Worm (Caenorhabditis elegans) whole organism, L2 larva: ENCODE results near the gene srh-97.

ENCODE experiments used
- C34F6.9 ChIP-seq: fragments of 150-350 bp; optimal IDR thresholded peaks from 2 replicates; lab custom pipeline; 2014; ENCODE audit warnings: missing biosample characterization, missing genetic modification characterization
- F13H6.1 ChIP-seq: sonication (generic microtip); optimal IDR thresholded peaks from 2 replicates; lab custom pipeline; 2016; ENCODE audit warnings: missing genetic modification characterization, missing compliant biosample characterization
- Y55F3AM.14 ChIP-seq: fragments of 200-800 bp; sonication (Bioruptor generic); optimal IDR thresholded peaks from 2 replicates; lab custom pipeline; 2018; ENCODE audit warnings: mild to moderate bottlenecking, missing genetic modification characterization, missing compliant biosample characterization
- ZK546.5 ChIP-seq: sonication (generic microtip); optimal IDR thresholded peaks from 2 replicates; lab custom pipeline; 2017; ENCODE audit warnings: missing biosample characterization, missing genetic modification characterization
- alr-1 ChIP-seq: fragments of 150-350 bp; optimal IDR thresholded peaks from 2 replicates; lab custom pipeline; 2014; ENCODE audit warnings: missing biosample characterization, missing genetic modification characterization
- aly-2 ChIP-seq: fragments of 150-350 bp; optimal IDR thresholded peaks from 2 replicates; lab custom pipeline; 2014; ENCODE audit warnings: missing biosample characterization, missing genetic modification characterization
- ama-1 ChIP-seq: fragments of 150-350 bp; optimal IDR thresholded peaks from 2 replicates; lab custom pipeline; 2018; ENCODE audit warnings: inconsistent platforms
- ceh-16 ChIP-seq: fragments of 150-350 bp; optimal IDR thresholded peaks from 2 replicates; lab custom pipeline; 2014; ENCODE audit warnings: missing biosample characterization, missing genetic modification characterization
- ceh-82 ChIP-seq: fragments of 150-350 bp; optimal IDR thresholded peaks from 2 replicates; lab custom pipeline; 2014; ENCODE audit warnings: missing biosample characterization, missing genetic modification characterization
- crh-2 ChIP-seq: sonication (generic microtip); optimal IDR thresholded peaks from 2 replicates; lab custom pipeline; 2017; ENCODE audit warnings: missing biosample characterization, missing genetic modification characterization
- dmd-4 ChIP-seq: sonication (generic microtip); optimal IDR thresholded peaks from 2 replicates; lab custom pipeline; 2017; ENCODE audit warnings: missing biosample characterization, missing genetic modification characterization
- elt-1 ChIP-seq: fragments of 150-350 bp; optimal IDR thresholded peaks from 2 replicates; lab custom pipeline; 2014; ENCODE audit warnings: missing biosample characterization, missing genetic modification characterization
- elt-3 ChIP-seq: sonication (generic microtip); optimal IDR thresholded peaks from 2 replicates; lab custom pipeline; 2017; ENCODE audit warnings: missing biosample characterization, missing genetic modification characterization
- fos-1 ChIP-seq: fragments of 150-350 bp; optimal IDR thresholded peaks from 2 replicates; lab custom pipeline; 2014; ENCODE audit warnings: missing biosample characterization, missing genetic modification characterization
- gmeb-1 ChIP-seq: fragments of 150-350 bp; optimal IDR thresholded peaks from 2 replicates; lab custom pipeline; 2014; ENCODE audit warnings: missing biosample characterization, missing genetic modification characterization
- lin-13 ChIP-seq: fragments of 150-350 bp; optimal IDR thresholded peaks from 2 replicates; lab custom pipeline; 2014; ENCODE audit warnings: missing biosample characterization, missing genetic modification reagents, missing genetic modification characterization
- lsy-2 ChIP-seq, 2 experiments: fragments of 150-350 bp in 1 of 2; sonication (generic microtip) in 1 of 2; optimal IDR thresholded peaks; 2 replicates each; lab custom pipeline; 2014 to 2017; ENCODE audit warnings: missing biosample characterization in 2 of 2, missing genetic modification characterization in 2 of 2
- mbf-1 ChIP-seq: sonication (generic microtip); optimal IDR thresholded peaks from 2 replicates; lab custom pipeline; 2017; ENCODE audit warnings: missing biosample characterization, missing genetic modification characterization
- nhr-10 ChIP-seq: sonication (generic microtip); optimal IDR thresholded peaks from 2 replicates; lab custom pipeline; 2017; ENCODE audit warnings: missing biosample characterization, missing genetic modification characterization
- nhr-11 ChIP-seq: fragments of 150-350 bp; optimal IDR thresholded peaks from 2 replicates; lab custom pipeline; 2014; ENCODE audit warnings: missing biosample characterization, missing genetic modification characterization
- nhr-12 ChIP-seq: fragments of 150-350 bp; optimal IDR thresholded peaks from 2 replicates; lab custom pipeline; 2014; ENCODE audit warnings: missing biosample characterization, missing genetic modification characterization
- nhr-129 ChIP-seq: fragments of 150-350 bp; optimal IDR thresholded peaks from 2 replicates; lab custom pipeline; 2014; ENCODE audit warnings: missing biosample characterization, missing genetic modification characterization
- nhr-21 ChIP-seq: fragments of 150-350 bp; optimal IDR thresholded peaks from 2 replicates; lab custom pipeline; 2014; ENCODE audit warnings: missing biosample characterization, missing genetic modification characterization
- nhr-237 ChIP-seq: fragments of 150-350 bp; optimal IDR thresholded peaks from 2 replicates; lab custom pipeline; 2014; ENCODE audit warnings: missing biosample characterization, missing genetic modification characterization
- nhr-25 ChIP-seq: fragments of 150-350 bp; sonication (generic microtip); optimal IDR thresholded peaks from 3 replicates; lab custom pipeline; 2014; ENCODE audit warnings: missing biosample characterization, missing genetic modification characterization
- nhr-6 ChIP-seq: fragments of 150-350 bp; optimal IDR thresholded peaks from 2 replicates; lab custom pipeline; 2014; ENCODE audit warnings: missing biosample characterization, missing genetic modification characterization
- nhr-77 ChIP-seq: fragments of 150-350 bp; optimal IDR thresholded peaks from 2 replicates; lab custom pipeline; 2014; ENCODE audit warnings: missing biosample characterization, missing genetic modification characterization
- sem-4 ChIP-seq: fragments of 150-350 bp; optimal IDR thresholded peaks from 2 replicates; lab custom pipeline; 2014; ENCODE audit warnings: missing biosample characterization, missing genetic modification reagents, missing genetic modification characterization
- skn-1 ChIP-seq: sonication (generic microtip); optimal IDR thresholded peaks from 2 replicates; lab custom pipeline; 2017; ENCODE audit warnings: missing biosample characterization, missing genetic modification characterization
- sma-3 ChIP-seq: sonication (generic microtip); optimal IDR thresholded peaks from 2 replicates; lab custom pipeline; 2016; ENCODE audit warnings: missing genetic modification reagents, missing genetic modification characterization, missing compliant biosample characterization
- sma-9 ChIP-seq, 2 experiments: fragments of 150-350 bp in 1 of 2; sonication (generic microtip) in 1 of 2; optimal IDR thresholded peaks; 2 replicates each; lab custom pipeline; 2014 to 2016; ENCODE audit warnings: missing genetic modification characterization in 2 of 2, mild to moderate bottlenecking in 1 of 2, missing biosample characterization in 1 of 2, missing compliant biosample characterization in 1 of 2, missing genetic modification reagents in 1 of 2, moderate library complexity in 1 of 2
- snpc-4 ChIP-seq: fragments of 150-350 bp; optimal IDR thresholded peaks from 2 replicates; lab custom pipeline; 2014; ENCODE audit warnings: missing biosample characterization, missing genetic modification characterization
- unc-39 ChIP-seq: fragments of 150-350 bp; optimal IDR thresholded peaks from 2 replicates; lab custom pipeline; 2014; ENCODE audit warnings: missing biosample characterization, missing genetic modification characterization
- unc-55 ChIP-seq: fragments of 150-350 bp; sonication (generic microtip); optimal IDR thresholded peaks from 3 replicates; lab custom pipeline; 2014; ENCODE audit warnings: missing biosample characterization, missing genetic modification reagents, missing genetic modification characterization
- unc-62 ChIP-seq: fragments of 150-350 bp; optimal IDR thresholded peaks from 2 replicates; lab custom pipeline; 2014; ENCODE audit warnings: missing biosample characterization, missing genetic modification reagents, missing genetic modification characterization
- ztf-11 ChIP-seq: sonication (generic microtip); optimal IDR thresholded peaks from 2 replicates; lab custom pipeline; 2017; ENCODE audit warnings: missing biosample characterization, missing genetic modification characterization
- ztf-4 ChIP-seq: fragments of 150-350 bp; optimal IDR thresholded peaks from 2 replicates; lab custom pipeline; 2014; ENCODE audit warnings: missing biosample characterization, missing genetic modification characterization

Gene srh-97

DNA sequence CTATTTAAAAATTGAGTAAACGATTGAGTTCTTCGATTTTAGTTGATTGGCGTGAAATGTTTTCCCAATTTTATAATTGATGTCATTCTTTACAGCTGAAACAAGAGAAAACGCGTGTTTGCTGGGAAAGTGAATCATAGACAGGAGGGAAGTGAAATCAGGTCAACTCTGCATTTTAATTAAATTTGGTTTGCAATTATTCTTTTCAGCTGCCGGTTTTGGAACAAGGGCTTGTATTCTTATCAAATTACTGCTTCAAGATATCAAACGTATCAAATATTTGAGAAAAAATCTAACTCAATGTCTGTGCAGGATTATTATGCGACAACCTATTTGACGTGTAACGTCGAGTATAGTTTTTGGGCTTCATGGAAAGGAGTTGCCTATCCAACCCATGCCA lies at the start of gene srh-97:
TSS of gene srh-97 (plus strand) at position 301 of the 400 bp plus-strand sequence.
- TF ChIP-seq alr-1 (tag; lab: Kevin White, UChicago) = no peak

DNA sequence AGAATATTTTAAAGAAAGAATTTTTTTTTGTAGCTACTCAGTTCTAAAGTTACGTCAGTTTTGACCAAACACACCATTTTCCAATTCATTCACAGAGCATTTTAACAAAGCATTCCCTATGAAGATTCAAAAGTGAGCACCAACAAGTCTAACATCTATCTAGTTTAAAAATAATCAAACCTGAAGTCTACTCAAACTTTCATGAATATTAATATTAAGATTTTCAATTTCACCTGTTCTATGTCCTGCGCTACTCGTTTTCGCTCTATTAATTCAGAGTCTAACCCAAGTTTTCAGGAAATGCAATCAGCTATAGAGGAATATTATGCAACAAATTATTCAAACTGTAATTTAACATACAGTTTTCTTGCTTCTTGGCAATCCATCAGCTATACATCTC lies 44.8 kb upstream of the srh-97 start, which contains the start of gene srh-119:
TSS of gene srh-119 (plus strand) at position 301 of the 400 bp plus-strand sequence.
- no peak for TF ChIP-seq fos-1
- TF ChIP-seq nhr-11 (tag; lab: Kevin White, UChicago) = no peak
- no peak for TF ChIP-seq skn-1 (tag; lab: Kevin White, UChicago)
- TF ChIP-seq Y55F3AM.14 (GFP tag; lab: Kevin White, UChicago) = no peak
- TF ChIP-seq nhr-237 (tag; lab: Kevin White, UChicago) = no peak
- no peak for TF ChIP-seq unc-55 (GFP tag; lab: Kevin White, UChicago)
- no peak for TF ChIP-seq ztf-11

DNA sequence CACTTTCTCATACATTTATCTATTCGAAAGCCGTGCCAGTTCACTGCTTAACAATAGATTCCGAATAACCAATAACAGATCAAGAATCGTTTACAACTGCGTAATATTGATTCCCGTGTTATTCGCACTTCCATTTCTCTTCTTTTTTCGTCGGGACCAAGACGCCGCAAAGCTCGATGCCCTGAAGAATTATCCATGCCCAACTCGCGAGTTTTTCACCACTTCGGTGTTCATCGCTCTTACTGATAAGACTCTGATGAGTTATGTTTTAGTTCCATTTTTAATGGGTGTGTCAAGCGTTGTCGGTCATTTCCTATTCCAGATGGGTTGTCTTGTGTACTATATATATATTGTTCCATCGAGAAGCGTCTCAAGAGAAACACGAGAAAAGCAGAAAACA lies 43.5 kb upstream of the srh-97 start:
- TF ChIP-seq nhr-237 (tag; lab: Kevin White, UChicago) (no peak), nhr-77 (no peak), sma-9 (GFP tag; optimal IDR thresholded peaks at IDR 0.05; lab: Kevin White, UChicago) (no peak), sma-9 (tag; optimal IDR thresholded peaks at IDR 0.05; lab: Kevin White, UChicago) (no peak), unc-62 (GFP tag; lab: Kevin White, UChicago) (no peak), lsy-2 (tag; optimal IDR thresholded peaks at IDR 0.05; lab: Kevin White, UChicago) (no peak), C34F6.9 (tag; lab: Kevin White, UChicago) (no peak), unc-39 (no peak), nhr-10 (no peak), nhr-11 (tag; lab: Kevin White, UChicago) (no peak), ceh-82 (tag; lab: Kevin White, UChicago) (no peak)
- TF ChIP-seq, all 48 proteins: peak for 0

DNA sequence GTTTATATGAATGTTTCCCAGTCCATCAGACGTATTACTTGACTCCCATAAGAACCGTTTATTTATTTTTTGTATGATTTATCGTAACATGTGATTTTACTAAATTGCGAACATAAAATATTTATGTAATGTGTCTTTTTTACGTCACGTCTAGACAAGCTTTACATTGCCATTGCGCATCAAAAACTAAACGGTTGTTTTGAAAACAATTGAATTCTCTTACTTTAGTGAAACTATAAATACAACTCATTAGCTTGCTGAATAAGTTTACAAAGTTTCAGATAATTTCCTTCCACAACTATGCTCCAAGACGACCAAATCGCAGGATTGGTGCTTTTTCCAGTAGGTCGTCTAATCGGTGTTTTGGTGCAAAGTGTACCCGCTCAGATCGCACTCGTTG lies 42.0 kb upstream of the srh-97 start, which contains the start of gene srx-54:
TSS of gene srx-54 (plus strand) at position 301 of the 400 bp plus-strand sequence.
- TF ChIP-seq unc-55 (GFP tag; lab: Kevin White, UChicago) (no peak), snpc-4 (tag; lab: Kevin White, UChicago) (no peak), ZK546.5 (tag; lab: Kevin White, UChicago) (no peak), unc-62 (GFP tag; lab: Kevin White, UChicago) (no peak), nhr-129 (no peak), lsy-2 (tag; optimal IDR thresholded peaks at IDR 0.05; lab: Kevin White, UChicago) (no peak), ceh-16 (tag; lab: Kevin White, UChicago) (no peak), nhr-237 (tag; lab: Kevin White, UChicago) (no peak), elt-1 (tag; lab: Kevin White, UChicago) (no peak), nhr-12 (tag; lab: Kevin White, UChicago) (no peak), crh-2 (tag; lab: Kevin White, UChicago) (no peak), nhr-10 (no peak)

DNA sequence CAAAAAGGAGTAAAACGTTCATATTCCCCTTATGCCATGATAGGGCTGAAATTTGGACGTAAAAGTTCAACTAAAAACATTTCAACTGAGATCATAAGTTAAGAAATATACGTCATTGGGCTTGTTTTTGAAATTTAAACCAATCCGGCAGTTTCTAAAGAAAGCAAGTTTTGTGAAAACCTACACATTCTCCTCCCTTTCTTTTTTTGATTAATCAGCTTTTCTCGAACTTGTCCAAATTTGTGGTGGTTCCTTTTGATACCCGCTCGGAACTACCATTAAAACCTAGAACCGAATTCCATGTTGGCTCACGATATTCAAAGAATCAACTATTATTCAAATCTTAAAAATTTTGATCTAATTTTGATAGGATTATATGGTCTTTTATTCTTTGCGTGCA lies 36.5 kb upstream of the srh-97 start, which contains the start of gene srz-54:
TSS of gene srz-54 (plus strand) at position 301 of the 400 bp plus-strand sequence.
- TF ChIP-seq F13H6.1 = no peak
- no peak for TF ChIP-seq dmd-4 (tag; lab: Kevin White, UChicago)
- TF ChIP-seq ama-1 (lab: Kevin White, UChicago) = no peak
- TF ChIP-seq snpc-4 (tag; lab: Kevin White, UChicago) = no peak
- TF ChIP-seq unc-62 (GFP tag; lab: Kevin White, UChicago) = no peak
- no peak for TF ChIP-seq elt-3
- TF ChIP-seq ceh-82 (tag; lab: Kevin White, UChicago) = no peak

DNA sequence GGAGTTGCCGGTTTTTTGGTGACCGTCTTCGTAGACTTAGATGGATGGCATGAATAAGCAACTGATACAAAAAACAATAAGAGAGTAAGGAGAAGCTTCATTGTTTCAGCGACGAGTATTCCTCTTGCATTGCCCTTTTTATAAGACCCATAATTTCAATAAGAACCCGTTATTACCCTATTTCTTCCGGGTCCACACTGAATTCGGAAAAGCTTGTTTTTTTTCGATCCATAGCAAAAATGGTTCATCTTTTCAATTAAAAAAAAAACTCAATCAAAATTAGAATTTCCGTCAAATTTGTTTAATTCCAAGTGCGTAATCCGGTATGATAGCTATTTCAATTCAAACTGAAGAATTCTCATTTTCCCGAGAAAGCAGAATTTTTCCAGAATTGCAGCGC lies 29.9 kb upstream of the srh-97 start, which contains the start of gene Y102A5C.40:
TSS of gene Y102A5C.40 (minus strand) at position 101 of the 400 bp plus-strand sequence.
- no peak for TF ChIP-seq lin-13
- no peak for TF ChIP-seq Y55F3AM.14 (GFP tag; lab: Kevin White, UChicago)
- TF ChIP-seq nhr-21 (tag; lab: Kevin White, UChicago) = no peak
- TF ChIP-seq ztf-4 (tag; lab: Kevin White, UChicago) = no peak

DNA sequence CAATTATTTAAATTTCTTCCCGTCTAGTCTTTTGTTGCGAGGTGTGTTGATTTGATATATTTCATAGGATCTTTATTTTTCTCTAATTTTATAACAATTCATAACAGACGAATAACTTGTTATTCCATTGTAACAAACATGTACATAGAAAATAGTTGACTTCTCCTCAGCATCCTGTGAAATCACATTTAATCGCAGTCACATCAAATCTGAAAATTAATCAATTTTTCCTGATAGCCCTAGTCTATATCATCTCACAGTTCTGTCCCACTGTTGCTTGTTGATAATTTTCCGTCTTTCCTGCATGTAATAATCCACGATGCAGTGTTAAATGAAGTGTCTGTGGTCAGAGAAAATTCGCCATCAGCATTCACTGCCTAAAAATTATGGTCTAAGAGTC lies 29.1 kb upstream of the srh-97 start:
- TF ChIP-seq nhr-11 (tag; lab: Kevin White, UChicago) = no peak
- no peak for TF ChIP-seq aly-2 (tag; lab: Kevin White, UChicago)
- no peak for TF ChIP-seq nhr-237 (tag; lab: Kevin White, UChicago)
- no peak for TF ChIP-seq unc-39
- TF ChIP-seq nhr-25 (tag; lab: Kevin White, UChicago) = no peak
- no peak for TF ChIP-seq dmd-4 (tag; lab: Kevin White, UChicago)
- TF ChIP-seq unc-55 (GFP tag; lab: Kevin White, UChicago) = no peak
- no peak for TF ChIP-seq nhr-21 (tag; lab: Kevin White, UChicago)
- no peak for TF ChIP-seq gmeb-1 (tag; lab: Kevin White, UChicago)
- TF ChIP-seq sma-3 (GFP tag; lab: Kevin White, UChicago) = no peak
- no peak for TF ChIP-seq nhr-6 (tag; lab: Kevin White, UChicago)
- TF ChIP-seq mbf-1 = no peak
- TF ChIP-seq sem-4 = no peak
- TF ChIP-seq, all 48 proteins: peak for 0
